Fruit fly (Drosophila melanogaster) whole organism, embryonic: ENCODE results near the gene RpL8.

Experiments
- Antp ChIP-seq: fragments of 200-800 bp; sonication (Bioruptor generic); optimal IDR thresholded peaks from 3 replicates; lab custom pipeline; 2016; ENCODE audit warnings: missing biosample characterization, missing genetic modification characterization
- Atf6 ChIP-seq: fragments of 200-800 bp; sonication (Bioruptor generic); IDR thresholded peaks from 2 replicates; pipeline ENCODE4 v1.3.6; 2022; ENCODE audit warnings: missing biosample characterization, missing genetic modification characterization
- CG10274 ChIP-seq: fragments of 200-800 bp; sonication (Bioruptor generic); optimal IDR thresholded peaks from 3 replicates; lab custom pipeline; 2017; ENCODE audit warnings: missing biosample characterization, mild to moderate bottlenecking, missing genetic modification characterization
- CG11696 ChIP-seq: fragments of 200-800 bp; sonication (Bioruptor generic); IDR thresholded peaks from 2 replicates; pipeline ENCODE4 v1.3.6; 2022; ENCODE audit warnings: missing biosample characterization, missing genetic modification characterization
- CG12659 ChIP-seq: fragments of 200-800 bp; sonication (Bioruptor generic); optimal IDR thresholded peaks from 3 replicates; lab custom pipeline; 2017; ENCODE audit warnings: mild to moderate bottlenecking, missing biosample characterization, missing genetic modification reagents, missing genetic modification characterization
- CG13775 ChIP-seq: fragments of 200-800 bp; sonication (Bioruptor generic); optimal IDR thresholded peaks from 3 replicates; lab custom pipeline; 2017; ENCODE audit warnings: missing biosample characterization, mild to moderate bottlenecking, missing genetic modification characterization
- CG16815 ChIP-seq: fragments of 200-800 bp; sonication (Bioruptor generic); optimal IDR thresholded peaks from 3 replicates; lab custom pipeline; 2017; ENCODE audit warnings: missing biosample characterization, mild to moderate bottlenecking, missing genetic modification characterization
- CG16863 ChIP-seq: fragments of 200-800 bp; sonication (Bioruptor generic); optimal IDR thresholded peaks from 3 replicates; lab custom pipeline; 2016; ENCODE audit warnings: missing biosample characterization, missing genetic modification characterization
- CG17361 ChIP-seq: fragments of 200-800 bp; sonication (Bioruptor generic); IDR thresholded peaks from 3 replicates; pipeline ENCODE4 v1.3.6; 2022; ENCODE audit warnings: missing biosample characterization, missing genetic modification characterization
- CG17829 ChIP-seq: fragments of 200-800 bp; optimal IDR thresholded peaks from 2 replicates; lab custom pipeline; 2019; ENCODE audit warnings: missing biosample characterization, mild to moderate bottlenecking, missing genetic modification characterization, moderate library complexity
- CG18011 ChIP-seq: fragments of 200-800 bp; sonication (Bioruptor generic); optimal IDR thresholded peaks from 2 replicates; lab custom pipeline; 2017; ENCODE audit warnings: missing biosample characterization, missing genetic modification characterization, mild to moderate bottlenecking, moderate library complexity, missing genotype
- CG1832 ChIP-seq: fragments of 200-800 bp; sonication (Bioruptor generic); optimal IDR thresholded peaks from 2 replicates; lab custom pipeline; 2017; ENCODE audit warnings: missing biosample characterization, mild to moderate bottlenecking, missing genetic modification characterization, inconsistent platforms
- CG30020 ChIP-seq: fragments of 200-800 bp; optimal IDR thresholded peaks from 2 replicates; lab custom pipeline; 2019; ENCODE audit warnings: missing biosample characterization, mild to moderate bottlenecking, missing genetic modification characterization, moderate library complexity
- CG30431 ChIP-seq: fragments of 200-800 bp; sonication (Bioruptor generic); optimal IDR thresholded peaks from 2 replicates; lab custom pipeline; 2017; ENCODE audit warnings: missing biosample characterization, missing genetic modification characterization
- CG3065 ChIP-seq: fragments of 200-800 bp; sonication (Bioruptor generic); optimal IDR thresholded peaks from 2 replicates; lab custom pipeline; 2016; ENCODE audit warnings: missing biosample characterization, missing genetic modification characterization
- CG3838 ChIP-seq: fragments of 200-800 bp; sonication (Bioruptor generic); optimal IDR thresholded peaks from 3 replicates; lab custom pipeline; 2016; ENCODE audit warnings: missing biosample characterization, missing genetic modification characterization
- CG4404 ChIP-seq: fragments of 200-800 bp; sonication (Bioruptor generic); IDR thresholded peaks from 2 replicates; pipeline ENCODE4 v1.3.6; 2022; ENCODE audit warnings: missing biosample characterization, missing genetic modification characterization
- CG5953 ChIP-seq: fragments of 200-800 bp; sonication (Bioruptor generic); IDR thresholded peaks from 2 replicates; pipeline ENCODE4 v1.3.6; 2022; ENCODE audit warnings: missing biosample characterization, missing genetic modification characterization
- CG7786 ChIP-seq: fragments of 200-800 bp; sonication (Bioruptor generic); optimal IDR thresholded peaks from 2 replicates; lab custom pipeline; 2016; ENCODE audit warnings: missing biosample characterization, missing genetic modification characterization
- Dek ChIP-seq: fragments of 200-800 bp; sonication (Bioruptor generic); optimal IDR thresholded peaks from 3 replicates; lab custom pipeline; 2019; ENCODE audit warnings: missing biosample characterization, mild to moderate bottlenecking, missing genetic modification characterization, moderate library complexity
- Dp ChIP-seq: fragments of 200-800 bp; sonication (Bioruptor generic); optimal IDR thresholded peaks from 2 replicates; lab custom pipeline; 2018; ENCODE audit warnings: missing biosample characterization, mild to moderate bottlenecking, missing genetic modification characterization, moderate library complexity
- Eip74EF ChIP-seq, 2 experiments: fragments of 200-800 bp in 1 of 2; fragments of >200 bp in 1 of 2; sonication (Bioruptor generic) in 1 of 2; optimal IDR thresholded peaks; 2 replicates each; lab custom pipeline; 2017 to 2019; ENCODE audit warnings: missing biosample characterization in 2 of 2, missing genetic modification characterization in 2 of 2, mild to moderate bottlenecking in 1 of 2, moderate library complexity in 1 of 2
- Ets65A ChIP-seq: fragments of 200-800 bp; sonication (Bioruptor generic); peaks from one replicate; lab custom pipeline; 2016; ENCODE audit warnings: missing biosample characterization, missing genetic modification characterization
- Hand ChIP-seq: fragments of 200-800 bp; sonication (Bioruptor generic); optimal IDR thresholded peaks from 2 replicates; lab custom pipeline; 2017; ENCODE audit warnings: mild to moderate bottlenecking, missing biosample characterization, missing genetic modification reagents, missing genetic modification characterization
- Hmx ChIP-seq: fragments of 200-800 bp; sonication (Bioruptor generic); optimal IDR thresholded peaks from 2 replicates; lab custom pipeline; 2016; ENCODE audit warnings: missing biosample characterization, missing genetic modification characterization
- MBD-R2 ChIP-seq: fragments of 200-800 bp; sonication (Bioruptor generic); IDR thresholded peaks from 2 replicates; pipeline ENCODE4 v1.3.6; 2022; ENCODE audit warnings: missing biosample characterization, missing genetic modification characterization
- Nf-YA ChIP-seq: fragments of 200-800 bp; sonication (Bioruptor generic); IDR thresholded peaks from 2 replicates; pipeline ENCODE4 v1.3.6; 2022; ENCODE audit warnings: missing biosample characterization, missing genetic modification characterization
- Usf ChIP-seq: fragments of 200-800 bp; sonication (Bioruptor generic); optimal IDR thresholded peaks from 2 replicates; lab custom pipeline; 2017; ENCODE audit warnings: missing genotype, missing biosample characterization, missing genetic modification characterization
- br ChIP-seq: fragments of >200 bp; optimal IDR thresholded peaks from 2 replicates; lab custom pipeline; 2017
- btn ChIP-seq: fragments of 200-800 bp; sonication (Bioruptor generic); optimal IDR thresholded peaks from 2 replicates; lab custom pipeline; 2016; ENCODE audit warnings: missing biosample characterization, missing genetic modification characterization
- cad ChIP-seq: fragments of >200 bp; optimal IDR thresholded peaks from 2 replicates; lab custom pipeline; 2017; ENCODE audit warnings: missing biosample characterization, missing genetic modification characterization
- cas ChIP-seq: fragments of 200-800 bp; sonication (Bioruptor generic); IDR thresholded peaks from 2 replicates; pipeline ENCODE4 v1.3.6; 2022; ENCODE audit warnings: missing biosample characterization, missing genetic modification characterization
- caup ChIP-seq: fragments of 200-800 bp; sonication (Bioruptor generic); optimal IDR thresholded peaks from 3 replicates; lab custom pipeline; 2017; ENCODE audit warnings: missing biosample characterization, mild to moderate bottlenecking, missing genetic modification characterization, moderate library complexity; ENCODE audit not compliant: severe bottlenecking
- cg ChIP-seq: fragments of 200-800 bp; sonication (Bioruptor generic); optimal IDR thresholded peaks from 3 replicates; lab custom pipeline; 2019; ENCODE audit warnings: missing biosample characterization, mild to moderate bottlenecking, missing genetic modification characterization, moderate library complexity
- dmrt11E ChIP-seq: fragments of 200-800 bp; sonication (Bioruptor generic); optimal IDR thresholded peaks from 3 replicates; lab custom pipeline; 2018; ENCODE audit warnings: missing biosample characterization, mild to moderate bottlenecking, missing genetic modification characterization, moderate library complexity
- dysf ChIP-seq: fragments of 200-800 bp; sonication (Bioruptor generic); IDR thresholded peaks from 3 replicates; pipeline ENCODE4 v1.3.6; 2022; ENCODE audit warnings: missing biosample characterization, missing genetic modification characterization
- en ChIP-seq: fragments of 200-800 bp; sonication (Bioruptor generic); optimal IDR thresholded peaks from 2 replicates; lab custom pipeline; 2016; ENCODE audit warnings: missing biosample characterization, missing genetic modification characterization
- ftz-f1 ChIP-seq: fragments of 200-800 bp; sonication (Bioruptor generic); optimal IDR thresholded peaks from 2 replicates; lab custom pipeline; 2016; ENCODE audit warnings: missing biosample characterization, missing genetic modification characterization
- gcm2 ChIP-seq: fragments of 200-800 bp; sonication (Bioruptor generic); optimal IDR thresholded peaks from 2 replicates; lab custom pipeline; 2016; ENCODE audit warnings: missing biosample characterization, missing genetic modification characterization
- gem ChIP-seq: fragments of 200-800 bp; sonication (Bioruptor generic); optimal IDR thresholded peaks from 2 replicates; lab custom pipeline; 2019; ENCODE audit warnings: missing biosample characterization, mild to moderate bottlenecking, missing genetic modification characterization, moderate library complexity
- hth ChIP-seq: fragments of >200 bp; optimal IDR thresholded peaks from 2 replicates; lab custom pipeline; 2017; ENCODE audit warnings: inconsistent platforms
- kay ChIP-seq: fragments of 200-800 bp; sonication (Bioruptor generic); optimal IDR thresholded peaks from 2 replicates; lab custom pipeline; 2016; ENCODE audit warnings: missing biosample characterization, missing genetic modification characterization
- ken ChIP-seq: fragments of 200-800 bp; sonication (Bioruptor generic); IDR thresholded peaks from 3 replicates; pipeline ENCODE4 v1.3.6; 2022; ENCODE audit warnings: missing biosample characterization, missing genetic modification characterization
- nerfin-2 ChIP-seq: fragments of 200-800 bp; sonication (Bioruptor generic); IDR thresholded peaks from 2 replicates; pipeline ENCODE4 v1.3.6; 2022; ENCODE audit warnings: missing biosample characterization, missing genetic modification characterization; ENCODE audit not compliant: partially characterized antibody
- ro ChIP-seq: fragments of 200-800 bp; sonication (Bioruptor generic); IDR thresholded peaks from 2 replicates; pipeline ENCODE4 v1.3.6; 2022; ENCODE audit warnings: missing biosample characterization, missing genetic modification characterization
- slbo ChIP-seq: fragments of 200-800 bp; sonication (Bioruptor generic); IDR thresholded peaks from 2 replicates; pipeline ENCODE4 v1.3.6; 2022; ENCODE audit warnings: missing biosample characterization, missing genetic modification characterization
- tna ChIP-seq: fragments of 200-800 bp; sonication (Bioruptor generic); IDR thresholded peaks from 2 replicates; pipeline ENCODE4 v1.3.6; 2022; ENCODE audit warnings: missing biosample characterization, missing genetic modification characterization; ENCODE audit not compliant: partially characterized antibody
- vvl ChIP-seq: fragments of 200-800 bp; sonication (Bioruptor generic); IDR thresholded peaks from 2 replicates; pipeline ENCODE4 v1.3.6; 2022; ENCODE audit warnings: missing biosample characterization, missing genetic modification characterization
- yki ChIP-seq: fragments of >200 bp; optimal IDR thresholded peaks from 3 replicates; lab custom pipeline; 2018
- z ChIP-seq: fragments of 200-800 bp; sonication (Bioruptor generic); IDR thresholded peaks from 3 replicates; pipeline ENCODE4 v1.3.6; 2022; ENCODE audit warnings: missing biosample characterization, missing genetic modification characterization
- zfh2 ChIP-seq: fragments of 200-800 bp; sonication (Bioruptor generic); optimal IDR thresholded peaks from 2 replicates; lab custom pipeline; 2016; ENCODE audit warnings: missing biosample characterization, missing genetic modification characterization

The RpL8 gene

dm6 chr3L:2586804-2587561 lies at the start of gene RpL8 (continued):
- TF ChIP-seq Antp (GFP tag; lab: Kevin White, UChicago) = peak; percentile 62
- TF ChIP-seq caup (GFP tag; lab: Kevin White, UChicago) = peak; percentile 95
- peak; percentile 65 for TF ChIP-seq CG10274
- TF ChIP-seq CG30020 (tag; lab: Kevin White, UChicago) = peak; percentile 84
- no peak for TF ChIP-seq kay (GFP tag; lab: Kevin White, UChicago)
- peak; percentile 56; the same call in 1 of the 2 replicates for TF ChIP-seq MBD-R2 (GFP tag; lab: Robert Waterston, UW)
- TF ChIP-seq CG5953 (GFP tag; lab: Robert Waterston, UW) = peak; percentile 90
- peak; percentile 65 for TF ChIP-seq gem
- peak; percentile 54 for TF ChIP-seq en
- TF ChIP-seq vvl (GFP tag; lab: Robert Waterston, UW) = peak; percentile 89
- TF ChIP-seq Nf-YA (GFP tag; lab: Robert Waterston, UW) = peak; percentile 70
- peak; percentile 83 for TF ChIP-seq btn (GFP tag; lab: Kevin White, UChicago)
- TF ChIP-seq CG13775 = peak; percentile 90
- peak; percentile 99 for TF ChIP-seq Ets65A (GFP tag; lab: Kevin White, UChicago)
- peak; percentile 60 for TF ChIP-seq CG30431
- no peak for TF ChIP-seq cad
- no peak for TF ChIP-seq cg
- TF ChIP-seq dysf (GFP tag; lab: Robert Waterston, UW) = peak; percentile 82
- peak; percentile 96 for TF ChIP-seq CG12659 (GFP tag; lab: Kevin White, UChicago)
- TF ChIP-seq ken = peak; percentile 88
- peak; percentile 91 for TF ChIP-seq slbo (GFP tag; lab: Robert Waterston, UW)
- TF ChIP-seq Dp (GFP tag; lab: Kevin White, UChicago) = no peak
- no peak for TF ChIP-seq yki (lab: Kevin White, UChicago)
- TF ChIP-seq CG3065 (GFP tag; lab: Kevin White, UChicago) = peak; percentile 64
- TF ChIP-seq CG1832 (GFP tag; lab: Kevin White, UChicago) = no peak
- no peak for TF ChIP-seq hth (lab: Kevin White, UChicago)
- peak; percentile 70 for TF ChIP-seq Hand (GFP tag; lab: Kevin White, UChicago)
- TF ChIP-seq Usf (GFP tag; lab: Kevin White, UChicago) = peak; percentile 53
- TF ChIP-seq Dek (tag; lab: Kevin White, UChicago) = peak; percentile 57
- TF ChIP-seq CG11696 (GFP tag; lab: Robert Waterston, UW) = peak; percentile 77
- peak; percentile 11 for TF ChIP-seq Hmx (GFP tag; lab: Kevin White, UChicago)
- TF ChIP-seq zfh2 (GFP tag; lab: Kevin White, UChicago) = peak; percentile 72
- TF ChIP-seq CG7786 = peak; percentile 43
- TF ChIP-seq CG17361 (GFP tag; lab: Robert Waterston, UW) = peak; percentile 66; the same call in 2 of the 3 replicates
- TF ChIP-seq CG4404 (GFP tag; lab: Robert Waterston, UW) = peak; percentile 34
- no peak for TF ChIP-seq br (lab: Kevin White, UChicago)
- TF ChIP-seq ftz-f1 (GFP tag; lab: Kevin White, UChicago) = peak; percentile 45
- no peak for TF ChIP-seq z
- peak; percentile 72 for TF ChIP-seq Atf6 (GFP tag; lab: Robert Waterston, UW)
- TF ChIP-seq gcm2 (GFP tag; lab: Kevin White, UChicago) = peak; percentile 67
- peak; percentile 28; the same call in 1 of the 2 replicates for TF ChIP-seq ro (GFP tag; lab: Robert Waterston, UW)
- TF ChIP-seq tna = peak; percentile 48; the same call in 1 of the 2 replicates
- peak in 1 of 2 experiments; percentile 84 for TF ChIP-seq Eip74EF (GFP tag; optimal IDR thresholded peaks at IDR 0.05; lab: Kevin White, UChicago)
- TF ChIP-seq nerfin-2 (GFP tag; lab: Robert Waterston, UW) = no peak
- TF ChIP-seq CG16863 (GFP tag; lab: Kevin White, UChicago) = peak; percentile 67
- TF ChIP-seq dmrt11E (tag; lab: Kevin White, UChicago) = peak; percentile 64
- TF ChIP-seq CG3838 = peak; percentile 4
- peak; percentile 71 for TF ChIP-seq CG18011
- TF ChIP-seq cas (GFP tag; lab: Robert Waterston, UW) = peak; percentile 52; the same call in 1 of the 2 replicates
- peak; percentile 46 for TF ChIP-seq CG17829 (tag; lab: Kevin White, UChicago)
- peak; percentile 48 for TF ChIP-seq CG16815 (GFP tag; lab: Kevin White, UChicago)
